Worm (Caenorhabditis elegans): ENCODE data around the gene syx-16.

ce11 chrIII:5190179-5190578 lies 18.7 kb downstream of the syx-16 start:
- TF ChIP-seq mdl-1 (tag; optimal IDR thresholded peaks at IDR 0.05) (no peak), fos-1 (tag; optimal IDR thresholded peaks at IDR 0.05) (no peak), unc-62 (GFP tag; optimal IDR thresholded peaks at IDR 0.05) (no peak), snpc-4 (tag; optimal IDR thresholded peaks at IDR 0.05) (no peak)
